Worm (Caenorhabditis elegans): ENCODE results near the gene srx-66.

ce11 chrV:3968929-3969328 lies 49.5 kb downstream of the srx-66 start:
- TF ChIP-seq jun-1 (tag; optimal IDR thresholded peaks at IDR 0.05) (no peak), nhr-11 (tag; optimal IDR thresholded peaks at IDR 0.05) (no peak), ceh-28 (tag; optimal IDR thresholded peaks at IDR 0.05) (no peak), ama-1 (optimal IDR thresholded peaks at IDR 0.05) (no peak), mdl-1 (tag; optimal IDR thresholded peaks at IDR 0.05) (no peak), mml-1 (tag; optimal IDR thresholded peaks at IDR 0.05) (no peak), ceh-82 (tag; optimal IDR thresholded peaks at IDR 0.05) (no peak), snpc-4 (tag; optimal IDR thresholded peaks at IDR 0.05) (no peak)

All from whole organism, L3 larva.